Fruit fly (Drosophila melanogaster) whole organism, embryonic: ENCODE measurements around the gene CycC.
A peak's percentile ranks its signal among the peaks of the same experiment; 100 is the strongest.

Experiments used
- Adf1 ChIP-seq: fragments of 200-800 bp; sonication (Bioruptor generic); IDR thresholded peaks from 2 replicates; pipeline ENCODE4 v1.3.6; 2022; ENCODE audit warnings: missing biosample characterization, missing genetic modification characterization
- CG10209 ChIP-seq: fragments of 200-800 bp; sonication (Bioruptor generic); optimal IDR thresholded peaks from 3 replicates; lab custom pipeline; 2017; ENCODE audit warnings: missing biosample characterization, mild to moderate bottlenecking, missing genetic modification characterization, missing genetic modification reagents
- CG13424 ChIP-seq: fragments of 200-800 bp; sonication (Bioruptor generic); optimal IDR thresholded peaks from 2 replicates; lab custom pipeline; 2019; ENCODE audit warnings: missing biosample characterization, mild to moderate bottlenecking, missing genetic modification characterization, moderate library complexity
- CG14860 ChIP-seq: fragments of 200-800 bp; sonication (Bioruptor generic); IDR thresholded peaks from 3 replicates; pipeline ENCODE4 v1.3.6; 2022; ENCODE audit warnings: missing biosample characterization, missing genetic modification characterization; ENCODE audit not compliant: partially characterized antibody
- CG15011 ChIP-seq: fragments of 200-800 bp; sonication (Bioruptor generic); optimal IDR thresholded peaks from 3 replicates; lab custom pipeline; 2018; ENCODE audit warnings: missing biosample characterization, mild to moderate bottlenecking, missing genetic modification characterization
- CG18599 ChIP-seq: fragments of 200-800 bp; sonication (Bioruptor generic); optimal IDR thresholded peaks from 3 replicates; lab custom pipeline; 2017; ENCODE audit warnings: missing biosample characterization, missing genetic modification characterization, mild to moderate bottlenecking, moderate library complexity, missing genetic modification reagents
- CG2116 ChIP-seq: fragments of 200-800 bp; sonication (Bioruptor generic); optimal IDR thresholded peaks from 3 replicates; lab custom pipeline; 2018; ENCODE audit warnings: missing biosample characterization, mild to moderate bottlenecking, missing genetic modification characterization
- CG2678 ChIP-seq: fragments of 200-800 bp; sonication (Bioruptor generic); optimal IDR thresholded peaks from 3 replicates; lab custom pipeline; 2019; ENCODE audit warnings: missing biosample characterization, mild to moderate bottlenecking, missing genetic modification characterization, moderate library complexity
- CG31388 ChIP-seq: fragments of 200-800 bp; sonication (Bioruptor generic); optimal IDR thresholded peaks from 2 replicates; lab custom pipeline; 2016; ENCODE audit warnings: missing biosample characterization, missing genetic modification characterization
- CG31441 ChIP-seq: fragments of 200-800 bp; sonication (Bioruptor generic); IDR thresholded peaks from 2 replicates; pipeline ENCODE4 v1.3.6; 2022; ENCODE audit warnings: missing biosample characterization, missing genetic modification characterization
- CG32532 ChIP-seq: fragments of 200-800 bp; sonication (Bioruptor generic); IDR thresholded peaks from 2 replicates; pipeline ENCODE4 v1.3.6; 2022; ENCODE audit warnings: missing biosample characterization, missing genetic modification characterization
- CG32772 ChIP-seq: fragments of 200-800 bp; sonication (Bioruptor generic); IDR thresholded peaks from 2 replicates; pipeline ENCODE4 v1.3.6; 2022; ENCODE audit warnings: missing biosample characterization, missing genetic modification characterization
- CG3726 ChIP-seq: fragments of 200-800 bp; sonication (Bioruptor generic); IDR thresholded peaks from 3 replicates; pipeline ENCODE4, ENCODE4 v1.3.6; 2022; ENCODE audit warnings: missing biosample characterization, missing genetic modification characterization
- CG4282 ChIP-seq: fragments of 200-800 bp; sonication (Bioruptor generic); optimal IDR thresholded peaks from 2 replicates; lab custom pipeline; 2016; ENCODE audit warnings: missing biosample characterization, missing genetic modification characterization
- CG4424 ChIP-seq: fragments of 200-800 bp; sonication (Bioruptor generic); optimal IDR thresholded peaks from 3 replicates; lab custom pipeline; 2016; ENCODE audit warnings: missing biosample characterization, missing genetic modification characterization
- CG8478 ChIP-seq: fragments of >200 bp; optimal IDR thresholded peaks from 2 replicates; lab custom pipeline; 2018
- CG9727 ChIP-seq: fragments of 200-800 bp; sonication (Bioruptor generic); optimal IDR thresholded peaks from 3 replicates; lab custom pipeline; 2017; ENCODE audit warnings: missing biosample characterization, mild to moderate bottlenecking, missing genetic modification characterization
- D19B ChIP-seq: fragments of 200-800 bp; sonication (Bioruptor generic); optimal IDR thresholded peaks from 2 replicates; lab custom pipeline; 2017; ENCODE audit warnings: missing biosample characterization, mild to moderate bottlenecking, missing genetic modification characterization
- Dfd ChIP-seq, 2 experiments: fragments of >200 bp; optimal IDR thresholded peaks; 2 replicates each; lab custom pipeline; 2017; ENCODE audit warnings: missing biosample characterization in 2 of 2, missing genetic modification characterization in 2 of 2
- Dip2 ChIP-seq: fragments of 200-800 bp; sonication (Bioruptor generic); IDR thresholded peaks from 2 replicates; pipeline ENCODE4 v1.3.6; 2022; ENCODE audit warnings: missing biosample characterization, missing genetic modification characterization
- ERR ChIP-seq: fragments of 200-800 bp; sonication (Bioruptor generic); optimal IDR thresholded peaks from 2 replicates; lab custom pipeline; 2016; ENCODE audit warnings: missing biosample characterization, missing genetic modification characterization
- Fer1 ChIP-seq: fragments of 200-800 bp; sonication (Bioruptor generic); optimal IDR thresholded peaks from 2 replicates; lab custom pipeline; 2017; ENCODE audit warnings: missing biosample characterization, mild to moderate bottlenecking, missing genetic modification characterization
- Hmr ChIP-seq: fragments of 200-800 bp; sonication (Bioruptor generic); optimal IDR thresholded peaks from 3 replicates; lab custom pipeline; 2017; ENCODE audit warnings: mild to moderate bottlenecking, missing biosample characterization, missing genetic modification reagents, missing genetic modification characterization
- Myb ChIP-seq: fragments of 200-800 bp; sonication (Bioruptor generic); optimal IDR thresholded peaks from 2 replicates; lab custom pipeline; 2016; ENCODE audit warnings: missing biosample characterization, missing genetic modification characterization
- NFAT ChIP-seq: fragments of 200-800 bp; sonication (Bioruptor generic); IDR thresholded peaks from 2 replicates; pipeline ENCODE4 v1.3.6; 2022; ENCODE audit warnings: missing biosample characterization, missing genetic modification characterization
- PHDP ChIP-seq: fragments of 200-800 bp; sonication (Bioruptor generic); optimal IDR thresholded peaks from 3 replicates; lab custom pipeline; 2018; ENCODE audit warnings: missing biosample characterization, mild to moderate bottlenecking, missing genetic modification characterization, moderate library complexity
- Tbp ChIP-seq: fragments of >200 bp; optimal IDR thresholded peaks from 2 replicates; lab custom pipeline; 2018; ENCODE audit warnings: missing biosample characterization, missing genetic modification characterization
- ash1 ChIP-seq: fragments of 200-800 bp; sonication (Bioruptor generic); optimal IDR thresholded peaks from 2 replicates; lab custom pipeline; 2018; ENCODE audit warnings: missing biosample characterization, mild to moderate bottlenecking, missing genetic modification characterization
- cad ChIP-seq: fragments of >200 bp; optimal IDR thresholded peaks from 2 replicates; lab custom pipeline; 2017; ENCODE audit warnings: missing biosample characterization, missing genetic modification characterization
- caup ChIP-seq: fragments of 200-800 bp; sonication (Bioruptor generic); optimal IDR thresholded peaks from 3 replicates; lab custom pipeline; 2017; ENCODE audit warnings: missing biosample characterization, mild to moderate bottlenecking, missing genetic modification characterization, moderate library complexity; ENCODE audit not compliant: severe bottlenecking
- fru ChIP-seq: fragments of >200 bp; optimal IDR thresholded peaks from 2 replicates; lab custom pipeline; 2017
- grn ChIP-seq: fragments of 200-800 bp; sonication (Bioruptor generic); optimal IDR thresholded peaks from 3 replicates; lab custom pipeline; 2017; ENCODE audit warnings: missing biosample characterization, missing genetic modification characterization
- h ChIP-seq: fragments of >200 bp; optimal IDR thresholded peaks from 2 replicates; lab custom pipeline; 2017
- kni ChIP-seq: fragments of 200-800 bp; sonication (Bioruptor generic); optimal IDR thresholded peaks from 3 replicates; lab custom pipeline; 2017; ENCODE audit warnings: mild to moderate bottlenecking, missing biosample characterization, missing genetic modification reagents, missing genetic modification characterization
- maf-S ChIP-seq: fragments of 200-800 bp; sonication (Bioruptor generic); optimal IDR thresholded peaks from 2 replicates; lab custom pipeline; 2016; ENCODE audit warnings: missing biosample characterization, missing genetic modification characterization
- mam ChIP-seq: fragments of 200-800 bp; sonication (Bioruptor generic); optimal IDR thresholded peaks from 3 replicates; lab custom pipeline; 2016; ENCODE audit warnings: missing biosample characterization, missing genetic modification characterization
- nerfin-2 ChIP-seq: fragments of 200-800 bp; sonication (Bioruptor generic); IDR thresholded peaks from 2 replicates; pipeline ENCODE4 v1.3.6; 2022; ENCODE audit warnings: missing biosample characterization, missing genetic modification characterization; ENCODE audit not compliant: partially characterized antibody
- odd ChIP-seq: fragments of 200-800 bp; sonication (Bioruptor generic); optimal IDR thresholded peaks from 2 replicates; lab custom pipeline; 2017; ENCODE audit warnings: missing biosample characterization, mild to moderate bottlenecking, missing genetic modification characterization
- pfk ChIP-seq: fragments of 200-800 bp; sonication (Bioruptor generic); optimal IDR thresholded peaks from 2 replicates; lab custom pipeline; 2018; ENCODE audit warnings: missing biosample characterization, mild to moderate bottlenecking, missing genetic modification characterization, moderate library complexity
- pita ChIP-seq: fragments of 200-800 bp; sonication (Bioruptor generic); optimal IDR thresholded peaks from 2 replicates; lab custom pipeline; 2017; ENCODE audit warnings: missing biosample characterization, mild to moderate bottlenecking, missing genetic modification characterization
- prd ChIP-seq, 3 experiments: fragments of >200 bp in 2 of 3; fragments of 200-800 bp in 1 of 3; sonication (Bioruptor generic) in 1 of 3; optimal IDR thresholded peaks in 2 of 3; IDR thresholded peaks in 1 of 3; 2 replicates in 2 of 3; 3 replicates in 1 of 3; pipeline versions ENCODE4 v1.3.6 to Lab custom; 2017 to 2022; ENCODE audit warnings: missing biosample characterization in 1 of 3, missing genetic modification characterization in 1 of 3
- ranshi ChIP-seq: fragments of 200-800 bp; sonication (Bioruptor generic); IDR thresholded peaks from 2 replicates; pipeline ENCODE4 v1.3.6; 2022; ENCODE audit warnings: missing biosample characterization, missing genetic modification characterization
- row ChIP-seq: fragments of 200-800 bp; sonication (Bioruptor generic); IDR thresholded peaks from 3 replicates; pipeline ENCODE4 v1.3.6; 2022; ENCODE audit warnings: missing biosample characterization, missing genetic modification characterization
- sim ChIP-seq: fragments of 200-800 bp; sonication (Bioruptor generic); IDR thresholded peaks from 2 replicates; pipeline ENCODE4 v1.3.6; 2022; ENCODE audit warnings: missing biosample characterization, missing genetic modification characterization
- sisA ChIP-seq: fragments of 200-800 bp; sonication (Bioruptor generic); IDR thresholded peaks from 2 replicates; pipeline ENCODE4 v1.3.6; 2022; ENCODE audit warnings: missing biosample characterization, missing genetic modification characterization
- sug ChIP-seq: fragments of 200-800 bp; optimal IDR thresholded peaks from 2 replicates; lab custom pipeline; 2019; ENCODE audit warnings: missing biosample characterization, mild to moderate bottlenecking, missing genetic modification characterization, moderate library complexity
- tin ChIP-seq: fragments of 200-800 bp; sonication (Bioruptor generic); optimal IDR thresholded peaks from 3 replicates; lab custom pipeline; 2016; ENCODE audit warnings: missing biosample characterization, missing genetic modification characterization
- tna ChIP-seq: fragments of 200-800 bp; sonication (Bioruptor generic); IDR thresholded peaks from 2 replicates; pipeline ENCODE4 v1.3.6; 2022; ENCODE audit warnings: missing biosample characterization, missing genetic modification characterization; ENCODE audit not compliant: partially characterized antibody
- trem ChIP-seq: fragments of 200-800 bp; optimal IDR thresholded peaks from 3 replicates; lab custom pipeline; 2019; ENCODE audit warnings: missing biosample characterization, mild to moderate bottlenecking, missing genetic modification characterization, moderate library complexity
- vfl ChIP-seq: fragments of 200-800 bp; sonication (Bioruptor generic); optimal IDR thresholded peaks from 2 replicates; lab custom pipeline; 2016; ENCODE audit warnings: missing biosample characterization, missing genetic modification characterization
- zen2 ChIP-seq: fragments of 200-800 bp; sonication (Bioruptor generic); IDR thresholded peaks from 3 replicates; pipeline ENCODE4 v1.3.6; 2022; ENCODE audit warnings: missing biosample characterization, missing genetic modification characterization; ENCODE audit not compliant: partially characterized antibody

Gene CycC

DNA sequence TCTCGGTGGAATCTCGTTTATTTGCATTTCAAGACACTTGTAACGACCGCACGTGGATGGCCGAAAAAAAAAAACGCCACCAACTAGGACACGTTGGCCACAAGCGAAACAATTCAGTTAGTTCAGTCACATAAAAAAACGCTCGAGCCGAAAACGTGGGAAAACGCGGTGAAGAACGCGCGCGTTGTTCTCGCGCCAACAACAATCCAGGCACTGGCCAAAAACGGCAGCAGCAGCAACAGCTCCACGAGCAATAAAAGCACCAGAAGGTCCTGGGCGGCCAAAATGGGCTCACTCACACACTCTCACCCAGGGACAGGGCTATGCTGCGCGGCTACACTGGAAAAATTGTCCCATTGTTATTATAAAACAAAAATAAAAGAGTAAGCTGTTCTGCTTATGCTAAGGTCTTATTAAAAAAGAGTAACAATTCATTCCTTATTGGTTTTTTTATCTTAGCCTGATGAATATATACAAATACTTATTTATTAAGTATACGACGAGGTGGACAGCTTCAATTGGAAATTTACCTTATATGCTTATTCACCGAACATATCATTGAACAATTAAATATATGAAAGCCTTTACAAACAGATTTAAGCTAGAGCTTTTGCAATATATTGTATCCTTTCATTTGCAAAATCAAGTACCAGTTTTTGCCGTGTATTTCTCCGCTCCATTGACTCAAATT is 14.6 kb downstream of the CycC start, which contains the start of gene btsz (continued):
- no peak for TF ChIP-seq CG4282 (GFP tag; lab: Kevin White, UChicago)
- peak; percentile 7 for TF ChIP-seq tin (GFP tag; lab: Kevin White, UChicago)
- TF ChIP-seq CG32532 (GFP tag; lab: Robert Waterston, UW): no peak
- TF ChIP-seq CG15011 (GFP tag; lab: Kevin White, UChicago): peak; percentile 53
- no peak for TF ChIP-seq sim (GFP tag; lab: Robert Waterston, UW)
- no peak for TF ChIP-seq CG8478 (lab: Kevin White, UChicago)
- TF ChIP-seq Tbp: no peak
- no peak for TF ChIP-seq maf-S
- no peak for TF ChIP-seq grn
- TF ChIP-seq zen2 (GFP tag; lab: Robert Waterston, UW): no peak
- no peak for TF ChIP-seq ERR (GFP tag; lab: Kevin White, UChicago)
- TF ChIP-seq CG10209: peak; percentile 38
- TF ChIP-seq CG4424 (GFP tag; lab: Kevin White, UChicago): peak; percentile 52
- TF ChIP-seq PHDP (tag; lab: Kevin White, UChicago): peak; percentile 27
- peak; percentile 58 for TF ChIP-seq sug
- no peak for TF ChIP-seq fru (lab: Kevin White, UChicago)
- TF ChIP-seq kni: no peak
- TF ChIP-seq tna (GFP tag; lab: Robert Waterston, UW): no peak
- TF ChIP-seq prd (optimal IDR thresholded peaks at IDR 0.05; lab: Kevin White, UChicago): no peak
- no peak for TF ChIP-seq prd (GFP tag; IDR thresholded peaks at IDR 0.05; lab: Robert Waterston, UW)
- TF ChIP-seq h (lab: Kevin White, UChicago): no peak
- peak; percentile 51 for TF ChIP-seq row (GFP tag; lab: Robert Waterston, UW)
- TF ChIP-seq CG13424: peak; percentile 54
- peak; percentile 77 for TF ChIP-seq Hmr (GFP tag; lab: Kevin White, UChicago)
- peak; percentile 22 for TF ChIP-seq odd
- TF ChIP-seq CG31441 (GFP tag; lab: Robert Waterston, UW): no peak
- TF ChIP-seq pfk (GFP tag; lab: Kevin White, UChicago): no peak
- TF ChIP-seq mam (GFP tag; lab: Kevin White, UChicago): peak; percentile 21
- TF ChIP-seq CG9727 (GFP tag; lab: Kevin White, UChicago): peak; percentile 71
- no peak for TF ChIP-seq sisA (GFP tag; lab: Robert Waterston, UW)
- peak; percentile 53 for TF ChIP-seq caup
- TF ChIP-seq trem: no peak
- no peak for TF ChIP-seq Dfd (GFP tag; optimal IDR thresholded peaks at IDR 0.05; lab: Kevin White, UChicago)
- no peak; the same call in 1 of the 2 replicates for TF ChIP-seq ranshi (GFP tag; lab: Robert Waterston, UW)
- no peak for TF ChIP-seq CG14860 (GFP tag; lab: Robert Waterston, UW)
- no peak for TF ChIP-seq Dip2 (GFP tag; lab: Robert Waterston, UW)
- no peak for TF ChIP-seq Myb
- peak; percentile 20 for TF ChIP-seq D19B
- TF ChIP-seq vfl (GFP tag; lab: Kevin White, UChicago): no peak
- TF ChIP-seq NFAT: no peak
- no peak for TF ChIP-seq CG31388 (GFP tag; lab: Kevin White, UChicago)
- no peak for TF ChIP-seq cad
- TF ChIP-seq pita (GFP tag; lab: Kevin White, UChicago): no peak
- peak; percentile 83 for TF ChIP-seq CG2678 (tag; lab: Kevin White, UChicago)
- peak; percentile 1 for TF ChIP-seq CG2116 (GFP tag; lab: Kevin White, UChicago)
- no peak for TF ChIP-seq ash1
- TF ChIP-seq nerfin-2: no peak
- TF ChIP-seq Adf1 (GFP tag; lab: Robert Waterston, UW): no peak
- TF ChIP-seq CG32772 (GFP tag; lab: Robert Waterston, UW): no peak
- peak; percentile 68 for TF ChIP-seq Fer1 (GFP tag; lab: Kevin White, UChicago)
- peak; percentile 78 for TF ChIP-seq CG18599 (GFP tag; lab: Kevin White, UChicago)
- TF ChIP-seq CG3726: no peak
